Worm (Caenorhabditis elegans) whole organism, L2 larva: ENCODE measurements around the gene F59E12.6.

Experiments
- C34F6.9 ChIP-seq: fragments of 150-350 bp; optimal IDR thresholded peaks from 2 replicates; lab custom pipeline; 2014; ENCODE audit warnings: missing biosample characterization, missing genetic modification characterization
- F13H6.1 ChIP-seq: sonication (generic microtip); optimal IDR thresholded peaks from 2 replicates; lab custom pipeline; 2016; ENCODE audit warnings: missing genetic modification characterization, missing compliant biosample characterization
- R02D3.7 ChIP-seq: fragments of 150-350 bp; optimal IDR thresholded peaks from 2 replicates; lab custom pipeline; 2014; ENCODE audit warnings: missing biosample characterization, missing genetic modification characterization
- Y55F3AM.14 ChIP-seq: fragments of 200-800 bp; sonication (Bioruptor generic); optimal IDR thresholded peaks from 2 replicates; lab custom pipeline; 2018; ENCODE audit warnings: mild to moderate bottlenecking, missing genetic modification characterization, missing compliant biosample characterization
- alr-1 ChIP-seq: fragments of 150-350 bp; optimal IDR thresholded peaks from 2 replicates; lab custom pipeline; 2014; ENCODE audit warnings: missing biosample characterization, missing genetic modification characterization
- ama-1 ChIP-seq: fragments of 150-350 bp; optimal IDR thresholded peaks from 2 replicates; lab custom pipeline; 2018; ENCODE audit warnings: inconsistent platforms
- blmp-1 ChIP-seq: sonication (generic microtip); optimal IDR thresholded peaks from 2 replicates; lab custom pipeline; 2017; ENCODE audit warnings: missing genetic modification characterization, mild to moderate bottlenecking, missing compliant biosample characterization, antibody characterized with exemption, moderate library complexity; ENCODE audit not compliant: insufficient read depth
- ceh-16 ChIP-seq: fragments of 150-350 bp; optimal IDR thresholded peaks from 2 replicates; lab custom pipeline; 2014; ENCODE audit warnings: missing biosample characterization, missing genetic modification characterization
- ceh-82 ChIP-seq: fragments of 150-350 bp; optimal IDR thresholded peaks from 2 replicates; lab custom pipeline; 2014; ENCODE audit warnings: missing biosample characterization, missing genetic modification characterization
- crh-2 ChIP-seq: sonication (generic microtip); optimal IDR thresholded peaks from 2 replicates; lab custom pipeline; 2017; ENCODE audit warnings: missing biosample characterization, missing genetic modification characterization
- elt-1 ChIP-seq: fragments of 150-350 bp; optimal IDR thresholded peaks from 2 replicates; lab custom pipeline; 2014; ENCODE audit warnings: missing biosample characterization, missing genetic modification characterization
- elt-3 ChIP-seq: sonication (generic microtip); optimal IDR thresholded peaks from 2 replicates; lab custom pipeline; 2017; ENCODE audit warnings: missing biosample characterization, missing genetic modification characterization
- fos-1 ChIP-seq: fragments of 150-350 bp; optimal IDR thresholded peaks from 2 replicates; lab custom pipeline; 2014; ENCODE audit warnings: missing biosample characterization, missing genetic modification characterization
- gmeb-1 ChIP-seq: fragments of 150-350 bp; optimal IDR thresholded peaks from 2 replicates; lab custom pipeline; 2014; ENCODE audit warnings: missing biosample characterization, missing genetic modification characterization
- lin-11 ChIP-seq: fragments of 150-350 bp; sonication (generic microtip); optimal IDR thresholded peaks from 2 replicates; lab custom pipeline; 2014; ENCODE audit warnings: missing biosample characterization, missing genetic modification characterization, inconsistent platforms, mixed read lengths
- lin-39 ChIP-seq: fragments of 150-350 bp; optimal IDR thresholded peaks from 2 replicates; lab custom pipeline; 2014; ENCODE audit warnings: missing biosample characterization, missing genetic modification reagents, missing genetic modification characterization
- lsy-2 ChIP-seq, 2 experiments: fragments of 150-350 bp in 1 of 2; sonication (generic microtip) in 1 of 2; optimal IDR thresholded peaks; 2 replicates each; lab custom pipeline; 2014 to 2017; ENCODE audit warnings: missing biosample characterization in 2 of 2, missing genetic modification characterization in 2 of 2
- mab-5 ChIP-seq: fragments of 150-350 bp; optimal IDR thresholded peaks from 2 replicates; lab custom pipeline; 2014; ENCODE audit warnings: missing biosample characterization, missing genetic modification characterization
- mbf-1 ChIP-seq: sonication (generic microtip); optimal IDR thresholded peaks from 2 replicates; lab custom pipeline; 2017; ENCODE audit warnings: missing biosample characterization, missing genetic modification characterization
- mdl-1 ChIP-seq, 2 experiments: fragments of 150-350 bp in 1 of 2; sonication (generic microtip) in 1 of 2; optimal IDR thresholded peaks; 2 replicates each; lab custom pipeline; 2017; ENCODE audit warnings: missing biosample characterization in 2 of 2, missing genetic modification characterization in 2 of 2
- nhr-11 ChIP-seq: fragments of 150-350 bp; optimal IDR thresholded peaks from 2 replicates; lab custom pipeline; 2014; ENCODE audit warnings: missing biosample characterization, missing genetic modification characterization
- nhr-21 ChIP-seq: fragments of 150-350 bp; optimal IDR thresholded peaks from 2 replicates; lab custom pipeline; 2014; ENCODE audit warnings: missing biosample characterization, missing genetic modification characterization
- nhr-23 ChIP-seq: fragments of 150-350 bp; optimal IDR thresholded peaks from 2 replicates; lab custom pipeline; 2014; ENCODE audit warnings: missing biosample characterization, missing genetic modification reagents, missing genetic modification characterization
- nhr-6 ChIP-seq: fragments of 150-350 bp; optimal IDR thresholded peaks from 2 replicates; lab custom pipeline; 2014; ENCODE audit warnings: missing biosample characterization, missing genetic modification characterization
- skn-1 ChIP-seq: sonication (generic microtip); optimal IDR thresholded peaks from 2 replicates; lab custom pipeline; 2017; ENCODE audit warnings: missing biosample characterization, missing genetic modification characterization
- sma-3 ChIP-seq: sonication (generic microtip); optimal IDR thresholded peaks from 2 replicates; lab custom pipeline; 2016; ENCODE audit warnings: missing genetic modification reagents, missing genetic modification characterization, missing compliant biosample characterization
- sma-9 ChIP-seq, 2 experiments: fragments of 150-350 bp in 1 of 2; sonication (generic microtip) in 1 of 2; optimal IDR thresholded peaks; 2 replicates each; lab custom pipeline; 2014 to 2016; ENCODE audit warnings: missing genetic modification characterization in 2 of 2, mild to moderate bottlenecking in 1 of 2, missing biosample characterization in 1 of 2, missing compliant biosample characterization in 1 of 2, missing genetic modification reagents in 1 of 2, moderate library complexity in 1 of 2
- unc-39 ChIP-seq: fragments of 150-350 bp; optimal IDR thresholded peaks from 2 replicates; lab custom pipeline; 2014; ENCODE audit warnings: missing biosample characterization, missing genetic modification characterization
- unc-62 ChIP-seq: fragments of 150-350 bp; optimal IDR thresholded peaks from 2 replicates; lab custom pipeline; 2014; ENCODE audit warnings: missing biosample characterization, missing genetic modification reagents, missing genetic modification characterization
- zag-1 ChIP-seq: fragments of 150-350 bp; optimal IDR thresholded peaks from 2 replicates; lab custom pipeline; 2014; ENCODE audit warnings: missing biosample characterization, missing genetic modification characterization
- ztf-1 ChIP-seq: fragments of 200-800 bp; sonication (Bioruptor generic); conservative IDR thresholded peaks from 2 replicates; pipeline ENCODE4 v1.3.6; 2022; ENCODE audit warnings: missing genetic modification characterization, missing compliant biosample characterization

Gene F59E12.6

ce11 chrII:5592857-5593256 lies 37.9 kb downstream of the F59E12.6 start:
- TF ChIP-seq nhr-6 (tag; lab: Kevin White, UChicago) (no peak), gmeb-1 (tag; lab: Kevin White, UChicago) (no peak), elt-1 (tag; lab: Kevin White, UChicago) (no peak), mbf-1 (tag; lab: Kevin White, UChicago) (no peak), nhr-21 (no peak), ztf-1 (GFP tag; lab: Robert Waterston, UW) (no peak), alr-1 (no peak), skn-1 (tag; lab: Kevin White, UChicago) (no peak), fos-1 (tag; lab: Kevin White, UChicago) (no peak), elt-3 (tag; lab: Kevin White, UChicago) (no peak), unc-62 (no peak)

- TF ChIP-seq mdl-1 (tag; optimal IDR thresholded peaks at IDR 0.05; lab: Kevin White, UChicago) (no peak), lin-39 (tag; lab: Kevin White, UChicago) (no peak), mbf-1 (tag; lab: Kevin White, UChicago) (no peak), lin-11 (tag; lab: Kevin White, UChicago) (no peak), unc-39 (tag; lab: Kevin White, UChicago) (no peak), ceh-82 (tag; lab: Kevin White, UChicago) (no peak), C34F6.9 (tag; lab: Kevin White, UChicago) (no peak)
Measured at ce11 chrII:5591558-5591957, 39.2 kb downstream of the F59E12.6 start.

ce11 chrII:5589690-5590089 lies 41.1 kb downstream of the F59E12.6 start, which contains the start of gene C17G10.13:
C17G10.13 (minus strand) TSS chrII:5589790.
- TF ChIP-seq skn-1 (tag; lab: Kevin White, UChicago) (no peak), sma-3 (GFP tag; lab: Kevin White, UChicago) (no peak), lin-11 (tag; lab: Kevin White, UChicago) (no peak), nhr-11 (tag; lab: Kevin White, UChicago) (no peak), crh-2 (tag; lab: Kevin White, UChicago) (no peak), R02D3.7 (no peak)

- TF ChIP-seq ztf-1 (GFP tag; lab: Robert Waterston, UW) = no peak
- TF ChIP-seq mab-5 (tag; lab: Kevin White, UChicago) = no peak
- TF ChIP-seq nhr-23 (tag; lab: Kevin White, UChicago) = no peak
- TF ChIP-seq nhr-11 (tag; lab: Kevin White, UChicago) = no peak
- no peak for TF ChIP-seq ama-1 (lab: Kevin White, UChicago)
- no peak for TF ChIP-seq Y55F3AM.14 (GFP tag; lab: Kevin White, UChicago)
- TF ChIP-seq elt-3 (tag; lab: Kevin White, UChicago) = no peak
- TF ChIP-seq, all 48 proteins: peak for 0
Measured at ce11 chrII:5587794-5588193, 43.0 kb downstream of the F59E12.6 start.

- peak; percentile 32 for TF ChIP-seq gmeb-1 (tag; lab: Kevin White, UChicago)
- TF ChIP-seq skn-1 (tag; lab: Kevin White, UChicago) = peak; percentile 58
- TF ChIP-seq F13H6.1 (tag; lab: Kevin White, UChicago) = peak; percentile 52
- TF ChIP-seq nhr-23 (tag; lab: Kevin White, UChicago) = no peak
- no peak for TF ChIP-seq ceh-16 (tag; lab: Kevin White, UChicago)
- peak; percentile 78 for TF ChIP-seq sma-9 (GFP tag; optimal IDR thresholded peaks at IDR 0.05; lab: Kevin White, UChicago)
- TF ChIP-seq sma-9 (tag; optimal IDR thresholded peaks at IDR 0.05; lab: Kevin White, UChicago) = no peak
- peak; percentile 67 for TF ChIP-seq crh-2 (tag; lab: Kevin White, UChicago)
- no peak for TF ChIP-seq zag-1
- no peak for TF ChIP-seq R02D3.7
- peak; percentile 97 for TF ChIP-seq fos-1 (tag; lab: Kevin White, UChicago)
Measured at ce11 chrII:5585788-5586187, 45.0 kb downstream of the F59E12.6 start, which contains the start of gene lys-8. lys-8 (plus strand) TSS chrII:5586178.

- TF ChIP-seq blmp-1 (tag; lab: Kevin White, UChicago) (no peak), mdl-1 (tag; optimal IDR thresholded peaks at IDR 0.05; lab: Kevin White, UChicago) (no peak), sma-3 (GFP tag; lab: Kevin White, UChicago) (no peak), lsy-2 (tag; optimal IDR thresholded peaks at IDR 0.05; lab: Kevin White, UChicago) (no peak), C34F6.9 (tag; lab: Kevin White, UChicago) (no peak)
Measured at ce11 chrII:5582309-5582708, 48.4 kb downstream of the F59E12.6 start, which contains the start of gene T25E4.2. T25E4.2 (minus strand) TSS chrII:5582409.
